Fruit fly (Drosophila melanogaster) whole organism, embryonic: Measurements from ENCODE around the gene CG14131.

Experiments
- CG13287 ChIP-seq: fragments of 200-800 bp; sonication (Bioruptor generic); IDR thresholded peaks from 2 replicates; pipeline ENCODE4 v1.3.6; 2022; ENCODE audit warnings: missing biosample characterization, missing genetic modification characterization; ENCODE audit not compliant: partially characterized antibody
- CG13296 ChIP-seq: fragments of 200-800 bp; sonication (Bioruptor generic); optimal IDR thresholded peaks from 3 replicates; lab custom pipeline; 2018; ENCODE audit warnings: missing biosample characterization, mild to moderate bottlenecking, missing genetic modification characterization
- CG15601 ChIP-seq: fragments of 200-800 bp; sonication (Bioruptor generic); optimal IDR thresholded peaks from 3 replicates; lab custom pipeline; 2019; ENCODE audit warnings: missing biosample characterization, mild to moderate bottlenecking, missing genetic modification characterization, moderate library complexity
- CG15696 ChIP-seq: fragments of 200-800 bp; sonication (Bioruptor generic); optimal IDR thresholded peaks from 2 replicates; lab custom pipeline; 2019; ENCODE audit warnings: missing biosample characterization, mild to moderate bottlenecking, missing genetic modification characterization, moderate library complexity
- CG17612 ChIP-seq: fragments of 200-800 bp; sonication (Bioruptor generic); IDR thresholded peaks from 2 replicates; pipeline ENCODE4 v1.3.6; 2022; ENCODE audit warnings: missing biosample characterization, missing genetic modification characterization
- CG17802 ChIP-seq: fragments of 200-800 bp; sonication (Bioruptor generic); optimal IDR thresholded peaks from 2 replicates; lab custom pipeline; 2018; ENCODE audit warnings: missing biosample characterization, mild to moderate bottlenecking, missing genetic modification characterization, moderate library complexity
- CG3065 ChIP-seq: fragments of 200-800 bp; sonication (Bioruptor generic); optimal IDR thresholded peaks from 2 replicates; lab custom pipeline; 2016; ENCODE audit warnings: missing biosample characterization, missing genetic modification characterization
- CG3163 ChIP-seq: fragments of 200-800 bp; sonication (Bioruptor generic); optimal IDR thresholded peaks from 3 replicates; lab custom pipeline; 2016; ENCODE audit warnings: missing biosample characterization, missing genetic modification characterization
- CG32532 ChIP-seq: fragments of 200-800 bp; sonication (Bioruptor generic); IDR thresholded peaks from 2 replicates; pipeline ENCODE4 v1.3.6; 2022; ENCODE audit warnings: missing biosample characterization, missing genetic modification characterization
- CG32772 ChIP-seq: fragments of 200-800 bp; sonication (Bioruptor generic); IDR thresholded peaks from 2 replicates; pipeline ENCODE4 v1.3.6; 2022; ENCODE audit warnings: missing biosample characterization, missing genetic modification characterization
- CG34376 ChIP-seq: fragments of 200-800 bp; sonication (Bioruptor generic); optimal IDR thresholded peaks from 2 replicates; lab custom pipeline; 2018; ENCODE audit warnings: missing biosample characterization, mild to moderate bottlenecking, missing genetic modification characterization
- CG4404 ChIP-seq: fragments of 200-800 bp; sonication (Bioruptor generic); IDR thresholded peaks from 2 replicates; pipeline ENCODE4 v1.3.6; 2022; ENCODE audit warnings: missing biosample characterization, missing genetic modification characterization
- CG4424 ChIP-seq: fragments of 200-800 bp; sonication (Bioruptor generic); optimal IDR thresholded peaks from 3 replicates; lab custom pipeline; 2016; ENCODE audit warnings: missing biosample characterization, missing genetic modification characterization
- CG7271 ChIP-seq: fragments of 200-800 bp; sonication (Bioruptor generic); optimal IDR thresholded peaks from 2 replicates; lab custom pipeline; 2018; ENCODE audit warnings: missing biosample characterization, mild to moderate bottlenecking, missing genetic modification characterization, moderate library complexity
- CG8765 ChIP-seq: fragments of 200-800 bp; sonication (Bioruptor generic); IDR thresholded peaks from 2 replicates; pipeline ENCODE4 v1.3.6; 2022; ENCODE audit warnings: missing biosample characterization, missing genetic modification characterization
- CrebB ChIP-seq: fragments of 200-800 bp; sonication (Bioruptor generic); optimal IDR thresholded peaks from 3 replicates; lab custom pipeline; 2018; ENCODE audit warnings: missing biosample characterization, mild to moderate bottlenecking, missing genetic modification characterization
- D ChIP-seq, 2 experiments: fragments of 200-800 bp in 1 of 2; fragments of >200 bp in 1 of 2; sonication (Bioruptor generic) in 1 of 2; optimal IDR thresholded peaks; 2 replicates in 1 of 2; 3 replicates in 1 of 2; lab custom pipeline; 2017; ENCODE audit warnings: mild to moderate bottlenecking in 1 of 2, missing biosample characterization in 1 of 2, missing genetic modification characterization in 1 of 2, missing genetic modification reagents in 1 of 2
- D19B ChIP-seq: fragments of 200-800 bp; sonication (Bioruptor generic); optimal IDR thresholded peaks from 2 replicates; lab custom pipeline; 2017; ENCODE audit warnings: missing biosample characterization, mild to moderate bottlenecking, missing genetic modification characterization
- Deaf1 ChIP-seq: fragments of 200-800 bp; optimal IDR thresholded peaks from 3 replicates; lab custom pipeline; 2019; ENCODE audit warnings: missing biosample characterization, mild to moderate bottlenecking, missing genetic modification characterization, moderate library complexity
- Dip3 ChIP-seq: fragments of 200-800 bp; sonication (Bioruptor generic); optimal IDR thresholded peaks from 3 replicates; lab custom pipeline; 2016; ENCODE audit warnings: missing biosample characterization, missing genetic modification characterization
- GATAe ChIP-seq: fragments of 200-800 bp; sonication (Bioruptor generic); conservative IDR thresholded peaks from 2 replicates; pipeline ENCODE4 v1.3.6; 2022; ENCODE audit warnings: missing biosample characterization, missing genetic modification characterization
- HLHmδ ChIP-seq: fragments of 200-800 bp; sonication (Bioruptor generic); optimal IDR thresholded peaks from 2 replicates; lab custom pipeline; 2018; ENCODE audit warnings: missing biosample characterization, mild to moderate bottlenecking, missing genetic modification characterization, moderate library complexity
- Med ChIP-seq: fragments of 200-800 bp; sonication (Bioruptor generic); peaks from one replicate; lab custom pipeline; 2016; ENCODE audit warnings: missing biosample characterization, missing genetic modification characterization, mild to moderate bottlenecking, inconsistent platforms, moderate library complexity
- Mes4 ChIP-seq: fragments of 200-800 bp; sonication (Bioruptor generic); optimal IDR thresholded peaks from 2 replicates; lab custom pipeline; 2016; ENCODE audit warnings: missing biosample characterization, missing genetic modification characterization
- Nf-YB ChIP-seq: fragments of 200-800 bp; sonication (Bioruptor generic); optimal IDR thresholded peaks from 3 replicates; lab custom pipeline; 2019; ENCODE audit warnings: missing biosample characterization, mild to moderate bottlenecking, missing genetic modification characterization, moderate library complexity
- Oli ChIP-seq: fragments of 200-800 bp; sonication (Bioruptor generic); optimal IDR thresholded peaks from 2 replicates; lab custom pipeline; 2018; ENCODE audit warnings: missing biosample characterization, mild to moderate bottlenecking, missing genetic modification characterization, moderate library complexity
- Pdp1 ChIP-seq, 2 experiments: fragments of 200-800 bp; sonication (Bioruptor generic); optimal IDR thresholded peaks; 3 replicates each; lab custom pipeline; 2016; ENCODE audit warnings: missing biosample characterization in 2 of 2, missing genetic modification characterization in 2 of 2, mild to moderate bottlenecking in 1 of 2, moderate library complexity in 1 of 2
- Six4 ChIP-seq: fragments of 200-800 bp; sonication (Bioruptor generic); optimal IDR thresholded peaks from 2 replicates; lab custom pipeline; 2016; ENCODE audit warnings: missing biosample characterization, missing genetic modification characterization
- Taf1 ChIP-seq: fragments of 200-800 bp; sonication (Bioruptor generic); IDR thresholded peaks from 2 replicates; pipeline ENCODE4 v1.3.6; 2022; ENCODE audit warnings: missing biosample characterization, missing genetic modification characterization
- Trl ChIP-seq, 3 experiments: fragments of >200 bp in 2 of 3; fragments of 200-800 bp in 1 of 3; sonication (Bioruptor generic) in 1 of 3; optimal IDR thresholded peaks; 2 replicates in 1 of 3; 3 replicates in 2 of 3; lab custom pipeline; 2016 to 2017; ENCODE audit warnings: missing biosample characterization in 1 of 3, missing genetic modification characterization in 1 of 3
- amos ChIP-seq: fragments of 200-800 bp; sonication (Bioruptor generic); IDR thresholded peaks from 2 replicates; pipeline ENCODE4 v1.3.6; 2022; ENCODE audit warnings: missing biosample characterization, missing genetic modification characterization; ENCODE audit not compliant: partially characterized antibody
- bcd ChIP-seq: fragments of 200-800 bp; sonication (Bioruptor generic); optimal IDR thresholded peaks from 2 replicates; lab custom pipeline; 2017; ENCODE audit warnings: missing biosample characterization, mild to moderate bottlenecking, missing genetic modification characterization
- cg ChIP-seq: fragments of 200-800 bp; sonication (Bioruptor generic); optimal IDR thresholded peaks from 3 replicates; lab custom pipeline; 2019; ENCODE audit warnings: missing biosample characterization, mild to moderate bottlenecking, missing genetic modification characterization, moderate library complexity
- chinmo ChIP-seq: fragments of 200-800 bp; sonication (Bioruptor generic); IDR thresholded peaks from 4 replicates; pipeline ENCODE4 v1.3.6; 2022; ENCODE audit warnings: missing biosample characterization, missing genetic modification characterization; ENCODE audit not compliant: partially characterized antibody
- ci ChIP-seq: fragments of 200-800 bp; sonication (Bioruptor generic); IDR thresholded peaks from 3 replicates; pipeline ENCODE4 v1.3.6; 2022; ENCODE audit warnings: missing biosample characterization, missing genetic modification characterization
- emc ChIP-seq: fragments of 200-800 bp; sonication (Bioruptor generic); optimal IDR thresholded peaks from 2 replicates; lab custom pipeline; 2016; ENCODE audit warnings: missing biosample characterization, missing genetic modification characterization
- eve ChIP-seq, 2 experiments: fragments of >200 bp; optimal IDR thresholded peaks; 2 replicates each; lab custom pipeline; 2017; ENCODE audit warnings: missing biosample characterization in 2 of 2, missing genetic modification characterization in 2 of 2
- exex ChIP-seq: fragments of 200-800 bp; sonication (Bioruptor generic); optimal IDR thresholded peaks from 4 replicates; lab custom pipeline; 2018; ENCODE audit warnings: missing biosample characterization, mild to moderate bottlenecking, missing genetic modification characterization, moderate library complexity
- gcm2 ChIP-seq: fragments of 200-800 bp; sonication (Bioruptor generic); optimal IDR thresholded peaks from 2 replicates; lab custom pipeline; 2016; ENCODE audit warnings: missing biosample characterization, missing genetic modification characterization
- grn ChIP-seq: fragments of 200-800 bp; sonication (Bioruptor generic); optimal IDR thresholded peaks from 3 replicates; lab custom pipeline; 2017; ENCODE audit warnings: missing biosample characterization, missing genetic modification characterization
- her ChIP-seq: fragments of 200-800 bp; sonication (Bioruptor generic); optimal IDR thresholded peaks from 2 replicates; lab custom pipeline; 2016; ENCODE audit warnings: missing biosample characterization, missing genetic modification characterization
- lab ChIP-seq: fragments of 200-800 bp; sonication (Bioruptor generic); optimal IDR thresholded peaks from 3 replicates; lab custom pipeline; 2017; ENCODE audit warnings: missing biosample characterization, missing genetic modification characterization, mild to moderate bottlenecking, moderate library complexity, missing genetic modification reagents
- mirr ChIP-seq: fragments of 200-800 bp; sonication (Bioruptor generic); optimal IDR thresholded peaks from 3 replicates; lab custom pipeline; 2018; ENCODE audit warnings: missing biosample characterization, mild to moderate bottlenecking, missing genetic modification characterization
- pfk ChIP-seq: fragments of 200-800 bp; sonication (Bioruptor generic); optimal IDR thresholded peaks from 2 replicates; lab custom pipeline; 2018; ENCODE audit warnings: missing biosample characterization, mild to moderate bottlenecking, missing genetic modification characterization, moderate library complexity
- pum ChIP-seq: fragments of 200-800 bp; sonication (Bioruptor generic); optimal IDR thresholded peaks from 2 replicates; lab custom pipeline; 2016; ENCODE audit warnings: missing biosample characterization, missing genetic modification characterization
- rib ChIP-seq: fragments of 200-800 bp; sonication (Bioruptor generic); IDR thresholded peaks from 2 replicates; pipeline ENCODE4 v1.3.6; 2022; ENCODE audit warnings: missing biosample characterization, missing genetic modification characterization
- sd ChIP-seq: fragments of 200-800 bp; sonication (Bioruptor generic); optimal IDR thresholded peaks from 3 replicates; lab custom pipeline; 2018; ENCODE audit warnings: missing biosample characterization, mild to moderate bottlenecking, missing genetic modification characterization, moderate library complexity
- sug ChIP-seq: fragments of 200-800 bp; optimal IDR thresholded peaks from 2 replicates; lab custom pipeline; 2019; ENCODE audit warnings: missing biosample characterization, mild to moderate bottlenecking, missing genetic modification characterization, moderate library complexity
- tna ChIP-seq: fragments of 200-800 bp; sonication (Bioruptor generic); IDR thresholded peaks from 2 replicates; pipeline ENCODE4 v1.3.6; 2022; ENCODE audit warnings: missing biosample characterization, missing genetic modification characterization; ENCODE audit not compliant: partially characterized antibody

The CG14131 gene

DNA sequence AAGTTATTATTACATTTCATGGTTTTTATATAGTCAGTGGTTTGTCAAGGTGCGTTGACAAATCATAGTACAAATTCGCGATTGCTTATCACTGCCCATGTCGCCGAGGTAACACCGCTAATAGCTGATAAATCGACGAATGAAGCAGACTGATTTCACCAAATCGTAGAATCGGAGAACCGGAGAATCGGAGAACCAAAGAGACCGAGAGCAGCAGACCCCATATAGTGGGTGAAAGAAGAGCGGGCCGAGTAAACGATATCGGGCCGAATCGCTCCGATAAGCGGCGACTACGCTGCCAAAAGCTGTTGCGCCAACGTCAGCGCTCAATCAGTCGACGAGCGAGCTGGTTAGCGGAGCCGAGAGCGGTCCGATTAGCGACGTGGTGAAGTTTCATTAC is at the start of gene CG14131:
CG14131 (plus strand) TSS at position 343 of the 400 bp plus-strand sequence.
- TF ChIP-seq Six4 (GFP tag; lab: Kevin White, UChicago) (no peak), D (optimal IDR thresholded peaks at IDR 0.05; lab: Kevin White, UChicago) (no peak), D (GFP tag; optimal IDR thresholded peaks at IDR 0.05; lab: Kevin White, UChicago) (no peak), CG8765 (GFP tag; lab: Robert Waterston, UW) (no peak), CG3163 (GFP tag; lab: Kevin White, UChicago) (no peak), CG3065 (GFP tag; lab: Kevin White, UChicago) (no peak), Deaf1 (tag; lab: Kevin White, UChicago) (peak; percentile 83), CG32532 (GFP tag; lab: Robert Waterston, UW) (peak; percentile 38; the same call in 1 of the 2 replicates), Med (peak; percentile 65), CG13287 (GFP tag; lab: Robert Waterston, UW) (peak; percentile 41), amos (no peak; the same call in 1 of the 2 replicates), CG15601 (tag; lab: Kevin White, UChicago) (no peak), CG32772 (no peak), mirr (GFP tag; lab: Kevin White, UChicago) (peak; percentile 97), CG34376 (GFP tag; lab: Kevin White, UChicago) (peak; percentile 78), Taf1 (GFP tag; lab: Robert Waterston, UW) (no peak), emc (GFP tag; lab: Kevin White, UChicago) (no peak), pfk (GFP tag; lab: Kevin White, UChicago) (no peak), Pdp1 (GFP tag; optimal IDR thresholded peaks at IDR 0.05; lab: Kevin White, UChicago) (peak in 1 of 2 experiments; percentile 30), CG17802 (tag; lab: Kevin White, UChicago) (no peak), rib (peak; percentile 22; the same call in 1 of the 2 replicates), grn (peak; percentile 93), bcd (GFP tag; lab: Kevin White, UChicago) (no peak), D19B (no peak), pum (no peak), lab (GFP tag; lab: Kevin White, UChicago) (peak; percentile 26), ci (GFP tag; lab: Robert Waterston, UW) (peak; percentile 18; the same call in 1 of the 3 replicates), sd (tag; lab: Kevin White, UChicago) (no peak), eve (GFP tag; optimal IDR thresholded peaks at IDR 0.05; lab: Kevin White, UChicago) (no peak), CG17612 (GFP tag; lab: Robert Waterston, UW) (no peak), tna (GFP tag; lab: Robert Waterston, UW) (no peak), HLHmδ (GFP tag; lab: Kevin White, UChicago) (no peak), cg (GFP tag; lab: Kevin White, UChicago) (no peak), CrebB (tag; lab: Kevin White, UChicago) (no peak), Mes4 (GFP tag; lab: Kevin White, UChicago) (no peak), CG4404 (no peak), Dip3 (GFP tag; lab: Kevin White, UChicago) (no peak), Nf-YB (no peak), CG4424 (GFP tag; lab: Kevin White, UChicago) (no peak), CG15696 (tag; lab: Kevin White, UChicago) (no peak), GATAe (0 out of 2 replicates have a peak, but pooled peaks have one; percentile 21), exex (tag; lab: Kevin White, UChicago) (peak; percentile 99), chinmo (GFP tag; lab: Robert Waterston, UW) (peak; percentile 62; the same call in 3 of the 4 replicates), her (GFP tag; lab: Kevin White, UChicago) (no peak), Oli (tag; lab: Kevin White, UChicago) (no peak), Trl (optimal IDR thresholded peaks at IDR 0.05; lab: Kevin White, UChicago) (peak; percentile 39 to 70), Trl (GFP tag; optimal IDR thresholded peaks at IDR 0.05; lab: Kevin White, UChicago) (no peak), gcm2 (GFP tag; lab: Kevin White, UChicago) (no peak), sug (tag; lab: Kevin White, UChicago) (peak; percentile 48), CG7271 (no peak), CG13296 (GFP tag; lab: Kevin White, UChicago) (no peak)
